Fruit fly (Drosophila melanogaster): ENCODE data around the gene mol.

mol gene

dm6 chr2L:14972836-14973235 lies 24.5 kb downstream of the mol start:
- TF ChIP-seq pad (GFP tag; optimal IDR thresholded peaks at IDR 0.05) (no peak), CG11617 (GFP tag; optimal IDR thresholded peaks at IDR 0.05) (no peak), CG5204 (GFP tag; optimal IDR thresholded peaks at IDR 0.05) (no peak), Hr96 (GFP tag; optimal IDR thresholded peaks at IDR 0.05) (no peak), toe (GFP tag; optimal IDR thresholded peaks at IDR 0.05) (no peak), tj (GFP tag; optimal IDR thresholded peaks at IDR 0.05) (no peak), cic (GFP tag; optimal IDR thresholded peaks at IDR 0.05) (no peak), Clk (GFP tag; optimal IDR thresholded peaks at IDR 0.05) (no peak), Crg-1 (GFP tag; optimal IDR thresholded peaks at IDR 0.05) (no peak), CG7045 (GFP tag; optimal IDR thresholded peaks at IDR 0.05) (no peak), CG12768 (GFP tag; optimal IDR thresholded peaks at IDR 0.05) (no peak), CG33017 (tag; optimal IDR thresholded peaks at IDR 0.05) (no peak), CG7101 (tag; optimal IDR thresholded peaks at IDR 0.05) (no peak), kay (GFP tag; ENCODE audit: borderline replicate concordance) (no peak)

- TF ChIP-seq CG14711 (tag; optimal IDR thresholded peaks at IDR 0.05), result no peak
- TF ChIP-seq cnc (optimal IDR thresholded peaks at IDR 0.05), result no peak
- TF ChIP-seq tj (GFP tag; optimal IDR thresholded peaks at IDR 0.05), result no peak
- no peak for TF ChIP-seq Crg-1 (GFP tag; optimal IDR thresholded peaks at IDR 0.05)
- TF ChIP-seq CG12768 (GFP tag; optimal IDR thresholded peaks at IDR 0.05), result no peak
- no peak for TF ChIP-seq Mnt (GFP tag; optimal IDR thresholded peaks at IDR 0.05)
- TF ChIP-seq CG33017 (tag; optimal IDR thresholded peaks at IDR 0.05), result no peak
- no peak for TF ChIP-seq CG11617 (GFP tag; optimal IDR thresholded peaks at IDR 0.05)
- no peak for TF ChIP-seq toe (GFP tag; optimal IDR thresholded peaks at IDR 0.05)
- TF ChIP-seq Clk (GFP tag; optimal IDR thresholded peaks at IDR 0.05), result no peak
- no peak for TF ChIP-seq kay (GFP tag; ENCODE audit: borderline replicate concordance)
- TF ChIP-seq bab1 (GFP tag; optimal IDR thresholded peaks at IDR 0.05), result no peak
- TF ChIP-seq Hr96 (GFP tag; optimal IDR thresholded peaks at IDR 0.05), result no peak
- TF ChIP-seq CG1620 (GFP tag; optimal IDR thresholded peaks at IDR 0.05), result no peak
- no peak for TF ChIP-seq cic (GFP tag; optimal IDR thresholded peaks at IDR 0.05)
- TF ChIP-seq ovo (GFP tag; optimal IDR thresholded peaks at IDR 0.05), result no peak
- TF ChIP-seq pad (GFP tag; optimal IDR thresholded peaks at IDR 0.05), result no peak
- TF ChIP-seq CG7045 (GFP tag; optimal IDR thresholded peaks at IDR 0.05), result no peak
Measured at dm6 chr2L:14972133-14972532, 25.2 kb downstream of the mol start, which contains the start of gene side-II. Gene side-II, minus strand, starts transcription at chr2L:14972300.

Data from whole organism, adult.